Fruit fly (Drosophila melanogaster): ENCODE results near the gene wb.

Gene wb

dm6 chr2L:14251806-14252205 lies 11.0 kb upstream of the wb start:
- no peak for TF ChIP-seq CG32121 (GFP tag; IDR thresholded peaks at IDR 0.05)
- no peak for TF ChIP-seq EcR (GFP tag; optimal IDR thresholded peaks at IDR 0.05)
- no peak for TF ChIP-seq fd96Ca (GFP tag; IDR thresholded peaks at IDR 0.05)
- TF ChIP-seq Pif1B (GFP tag; optimal IDR thresholded peaks at IDR 0.05): no peak
- TF ChIP-seq CG10348 (GFP tag; IDR thresholded peaks at IDR 0.05): no peak
- no peak for TF ChIP-seq CG15710 (tag; optimal IDR thresholded peaks at IDR 0.05)
- no peak for TF ChIP-seq Ets98B (GFP tag; IDR thresholded peaks at IDR 0.05)
- no peak for TF ChIP-seq Snoo (tag; optimal IDR thresholded peaks at IDR 0.05)
- TF ChIP-seq D1 (tag; optimal IDR thresholded peaks at IDR 0.05): no peak
- TF ChIP-seq CG9948 (tag; optimal IDR thresholded peaks at IDR 0.05): no peak
- no peak for TF ChIP-seq CG12605 (GFP tag; IDR thresholded peaks at IDR 0.05)
- no peak for TF ChIP-seq CG8301 (tag; optimal IDR thresholded peaks at IDR 0.05)
- no peak for TF ChIP-seq CG4496 (GFP tag; IDR thresholded peaks at IDR 0.05)

dm6 chr2L:14252271-14252870 lies 10.5 kb upstream of the wb start:
- TF ChIP-seq CG4496 (GFP tag; IDR thresholded peaks at IDR 0.05) (peak; percentile 32; the same call in 1 of the 3 replicates), D1 (tag; optimal IDR thresholded peaks at IDR 0.05) (peak; percentile 67), CG8159 (tag; optimal IDR thresholded peaks at IDR 0.05) (peak; percentile 37), CG17806 (tag; optimal IDR thresholded peaks at IDR 0.05) (peak; percentile 48), CG8301 (tag; optimal IDR thresholded peaks at IDR 0.05) (peak; percentile 60), CG13204 (GFP tag; optimal IDR thresholded peaks at IDR 0.05) (no peak), EcR (GFP tag; optimal IDR thresholded peaks at IDR 0.05) (no peak), CG15710 (tag; optimal IDR thresholded peaks at IDR 0.05) (peak; percentile 32), Pif1B (GFP tag; optimal IDR thresholded peaks at IDR 0.05) (no peak), CG9948 (tag; optimal IDR thresholded peaks at IDR 0.05) (peak; percentile 59), Pif1A (GFP tag; optimal IDR thresholded peaks at IDR 0.05) (no peak), CG12605 (GFP tag; IDR thresholded peaks at IDR 0.05) (no peak), CG10348 (GFP tag; IDR thresholded peaks at IDR 0.05) (no peak), CG14655 (GFP tag; optimal IDR thresholded peaks at IDR 0.05) (peak; percentile 37), rn (GFP tag; IDR thresholded peaks at IDR 0.05) (no peak), Ets98B (GFP tag; IDR thresholded peaks at IDR 0.05) (no peak), CG32121 (GFP tag; IDR thresholded peaks at IDR 0.05) (peak; percentile 36; the same call in 1 of the 2 replicates), fd96Ca (GFP tag; IDR thresholded peaks at IDR 0.05) (no peak), Snoo (tag; optimal IDR thresholded peaks at IDR 0.05) (no peak), gl (tag; optimal IDR thresholded peaks at IDR 0.05) (no peak), CG34367 (tag; optimal IDR thresholded peaks at IDR 0.05) (no peak)

- TF ChIP-seq CG10348 (GFP tag; IDR thresholded peaks at IDR 0.05) (no peak), CG8301 (tag; optimal IDR thresholded peaks at IDR 0.05) (no peak), D1 (tag; optimal IDR thresholded peaks at IDR 0.05) (no peak), CG4496 (GFP tag; IDR thresholded peaks at IDR 0.05) (no peak), CG13204 (GFP tag; optimal IDR thresholded peaks at IDR 0.05) (no peak), gl (tag; optimal IDR thresholded peaks at IDR 0.05) (no peak), CG12605 (GFP tag; IDR thresholded peaks at IDR 0.05) (no peak), EcR (GFP tag; optimal IDR thresholded peaks at IDR 0.05) (no peak), CG8159 (tag; optimal IDR thresholded peaks at IDR 0.05) (no peak), CG32121 (GFP tag; IDR thresholded peaks at IDR 0.05) (no peak), CG14655 (GFP tag; optimal IDR thresholded peaks at IDR 0.05) (no peak), CG34367 (tag; optimal IDR thresholded peaks at IDR 0.05) (no peak), CG9948 (tag; optimal IDR thresholded peaks at IDR 0.05) (no peak), CG15710 (tag; optimal IDR thresholded peaks at IDR 0.05) (no peak), Snoo (tag; optimal IDR thresholded peaks at IDR 0.05) (no peak)
Observed at dm6 chr2L:14258603-14259002, 4.2 kb upstream of the wb start.

- peak; percentile 42 for TF ChIP-seq CG9948 (tag; optimal IDR thresholded peaks at IDR 0.05)
- peak; percentile 22 for TF ChIP-seq Pif1B (GFP tag; optimal IDR thresholded peaks at IDR 0.05)
- peak; percentile 77 for TF ChIP-seq Ets98B (GFP tag; IDR thresholded peaks at IDR 0.05)
- no peak for TF ChIP-seq fd96Ca (GFP tag; IDR thresholded peaks at IDR 0.05)
- no peak for TF ChIP-seq CG10348 (GFP tag; IDR thresholded peaks at IDR 0.05)
- peak; percentile 82 for TF ChIP-seq CG14655 (GFP tag; optimal IDR thresholded peaks at IDR 0.05)
- TF ChIP-seq D1 (tag; optimal IDR thresholded peaks at IDR 0.05): no peak
- no peak for TF ChIP-seq CG8159 (tag; optimal IDR thresholded peaks at IDR 0.05)
- TF ChIP-seq CG4496 (GFP tag; IDR thresholded peaks at IDR 0.05): peak; percentile 66; the same call in 1 of the 3 replicates
- no peak for TF ChIP-seq gl (tag; optimal IDR thresholded peaks at IDR 0.05)
- TF ChIP-seq CG15710 (tag; optimal IDR thresholded peaks at IDR 0.05): no peak
- no peak for TF ChIP-seq rn (GFP tag; IDR thresholded peaks at IDR 0.05)
- TF ChIP-seq Snoo (tag; optimal IDR thresholded peaks at IDR 0.05): no peak
- peak; percentile 29 for TF ChIP-seq Pif1A (GFP tag; optimal IDR thresholded peaks at IDR 0.05)
- peak; percentile 78 for TF ChIP-seq CG8301 (tag; optimal IDR thresholded peaks at IDR 0.05)
- no peak for TF ChIP-seq CG34367 (tag; optimal IDR thresholded peaks at IDR 0.05)
- TF ChIP-seq CG17806 (tag; optimal IDR thresholded peaks at IDR 0.05): peak; percentile 25
- TF ChIP-seq CG12605 (GFP tag; IDR thresholded peaks at IDR 0.05): no peak; the same call in 1 of the 2 replicates
- peak; percentile 50; the same call in 1 of the 2 replicates for TF ChIP-seq CG32121 (GFP tag; IDR thresholded peaks at IDR 0.05)
- no peak for TF ChIP-seq CG13204 (GFP tag; optimal IDR thresholded peaks at IDR 0.05)
- TF ChIP-seq EcR (GFP tag; optimal IDR thresholded peaks at IDR 0.05): no peak
Observed at dm6 chr2L:14259783-14260182, 3.0 kb upstream of the wb start.

dm6 chr2L:14260920-14261319 lies 1.9 kb upstream of the wb start:
- TF ChIP-seq D1 (tag; optimal IDR thresholded peaks at IDR 0.05) (no peak), CG17806 (tag; optimal IDR thresholded peaks at IDR 0.05) (no peak), CG4496 (GFP tag; IDR thresholded peaks at IDR 0.05) (no peak), Ets98B (GFP tag; IDR thresholded peaks at IDR 0.05) (no peak)
